Worm (Caenorhabditis elegans): ENCODE results near the gene F55D1.1.

ce11 chrX:5519567-5519966 is 29.9 kb downstream of the F55D1.1 start:
- TF ChIP-seq ceh-22 (tag; optimal IDR thresholded peaks at IDR 0.05) (no peak), K02D7.2 (tag; optimal IDR thresholded peaks at IDR 0.05) (no peak), ceh-18 (tag; optimal IDR thresholded peaks at IDR 0.05) (no peak), elt-2 (tag; optimal IDR thresholded peaks at IDR 0.05) (no peak), T23F11.4 (GFP tag; optimal IDR thresholded peaks at IDR 0.05) (no peak), pag-3 (tag; optimal IDR thresholded peaks at IDR 0.05; ENCODE audit: borderline replicate concordance) (no peak), fkh-6 (tag; optimal IDR thresholded peaks at IDR 0.05) (no peak), ceh-6 (GFP tag; optimal IDR thresholded peaks at IDR 0.05) (no peak), ztf-16 (tag; optimal IDR thresholded peaks at IDR 0.05) (no peak), ceh-31 (tag; optimal IDR thresholded peaks at IDR 0.05) (peak; percentile 56), pros-1 (tag; optimal IDR thresholded peaks at IDR 0.05) (no peak), nfya-1 (tag; optimal IDR thresholded peaks at IDR 0.05) (no peak), ama-1 (optimal IDR thresholded peaks at IDR 0.05) (no peak), ceh-9 (tag; optimal IDR thresholded peaks at IDR 0.05) (no peak)
